Worm (Caenorhabditis elegans): ENCODE measurements around the gene ZK792.4.

DNA sequence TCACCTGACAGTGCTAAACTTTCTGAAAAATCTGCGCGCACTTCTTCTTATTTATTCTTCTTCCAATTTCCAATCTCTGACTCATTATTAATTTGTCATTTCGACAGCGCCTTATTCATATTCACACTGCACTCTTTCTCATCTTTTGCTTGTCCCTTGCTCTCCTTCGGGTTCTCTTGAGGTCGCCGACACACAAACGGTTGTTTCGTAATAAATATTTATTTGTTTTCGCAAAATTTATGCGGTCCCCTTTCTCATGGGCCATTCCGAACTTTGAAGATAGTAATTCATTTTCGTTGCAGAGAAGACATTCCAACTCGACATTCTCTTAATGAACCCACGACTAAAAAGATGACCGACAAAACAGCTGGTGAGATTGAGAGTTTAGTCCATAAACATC is 32.9 kb upstream of the ZK792.4 start, which contains the start of gene magi-1:
- TF ChIP-seq dao-5 (tag; optimal IDR thresholded peaks at IDR 0.05) (no peak), W03F9.2 (tag; optimal IDR thresholded peaks at IDR 0.05) (no peak)
